Worm (Caenorhabditis elegans): Measurements from ENCODE around the gene tag-281.

- TF ChIP-seq lin-13 (tag; optimal IDR thresholded peaks at IDR 0.05) (no peak), unc-39 (tag; optimal IDR thresholded peaks at IDR 0.05) (no peak), nhr-237 (tag; optimal IDR thresholded peaks at IDR 0.05) (no peak), snpc-4 (tag; optimal IDR thresholded peaks at IDR 0.05) (no peak), nhr-12 (tag; optimal IDR thresholded peaks at IDR 0.05) (no peak), elt-3 (tag; optimal IDR thresholded peaks at IDR 0.05) (no peak), unc-62 (GFP tag; optimal IDR thresholded peaks at IDR 0.05) (no peak), pha-4 (tag; optimal IDR thresholded peaks at IDR 0.05) (no peak), blmp-1 (tag; optimal IDR thresholded peaks at IDR 0.05) (no peak), mep-1 (tag; optimal IDR thresholded peaks at IDR 0.05) (no peak)
Measured at ce11 chrII:12429743-12430142, 29.8 kb upstream of the tag-281 start, which contains the start of gene Y57A10C.8.
